Fruit fly (Drosophila melanogaster) Kc167 (cell line): ENCODE data around the gene CG34437.

Experiments
- Sin3A ChIP-seq: fragments of >200 bp; optimal IDR thresholded peaks from 2 replicates; lab custom pipeline; 2018; ENCODE audit warnings: missing external identifiers
- h ChIP-seq: fragments of >200 bp; optimal IDR thresholded peaks from 3 replicates; lab custom pipeline; 2018; ENCODE audit warnings: missing external identifiers
- insv ChIP-seq: fragments of >200 bp; optimal IDR thresholded peaks from 3 replicates; lab custom pipeline; 2018; ENCODE audit warnings: missing external identifiers
- ttk ChIP-seq: sonication (Bioruptor generic); optimal IDR thresholded peaks from 2 replicates; lab custom pipeline; 2017; ENCODE audit warnings: missing external identifiers

DNA sequence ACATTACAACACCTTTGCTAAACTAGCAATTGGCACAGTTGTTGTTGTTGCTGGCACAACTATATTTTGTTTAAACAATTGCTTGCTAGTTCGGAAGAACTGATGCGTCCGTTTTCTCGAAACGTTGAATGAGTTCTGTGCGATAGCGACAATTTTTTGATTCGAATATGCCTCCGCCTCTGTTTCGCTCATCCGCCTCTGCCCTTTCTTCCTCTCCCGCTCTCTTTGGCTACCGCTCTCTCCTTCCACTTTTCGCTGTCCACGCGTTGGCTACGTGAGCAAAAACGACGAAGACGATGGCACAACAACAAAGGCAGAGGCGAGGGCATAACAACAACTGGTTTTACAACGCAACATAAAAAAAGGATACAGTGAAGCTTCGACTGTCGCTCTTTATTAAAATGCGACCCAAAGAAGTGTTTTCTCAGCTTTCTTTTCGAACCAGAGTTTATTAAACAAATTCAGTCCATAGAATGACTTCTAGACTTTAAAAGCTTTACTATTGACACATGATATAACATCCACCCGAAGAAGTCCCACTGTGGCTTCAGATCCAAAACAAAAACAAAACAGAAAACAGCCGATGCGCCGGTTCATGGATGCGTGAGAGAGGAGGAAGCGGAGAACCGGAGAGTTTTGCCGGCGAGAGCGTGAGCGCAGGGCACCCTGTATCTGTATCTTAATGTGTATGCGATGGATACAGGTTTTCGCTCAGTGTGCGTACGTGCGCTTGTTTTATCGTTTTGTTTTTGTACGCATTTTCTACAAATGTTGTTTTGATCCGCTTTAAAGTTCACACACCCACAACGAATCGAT lies 42.8 kb downstream of the CG34437 start:
- TF ChIP-seq insv (no peak), Sin3A (lab: Kevin White, UChicago) (no peak), h (lab: Kevin White, UChicago) (no peak), ttk (no peak)
